Worm (Caenorhabditis elegans) whole organism, dauer: ENCODE results near the gene apc-10.

ENCODE experiments used
- unc-62 ChIP-seq: sonication (generic microtip); optimal IDR thresholded peaks from 2 replicates; lab custom pipeline; 2017; ENCODE audit warnings: missing biosample characterization, missing genetic modification reagents, missing genetic modification characterization

apc-10 gene

ce11 chrV:10404701-10405100 is 21.5 kb downstream of the apc-10 start:
- no peak for TF ChIP-seq unc-62 (GFP tag; lab: Kevin White, UChicago)

- TF ChIP-seq unc-62 (GFP tag; lab: Kevin White, UChicago), result no peak
Observed at ce11 chrV:10402804-10403203, 23.3 kb downstream of the apc-10 start, which contains the start of gene F15H10.8. TSS of gene F15H10.8 (minus strand) at chrV:10402904.

ce11 chrV:10399290-10399689 is 26.9 kb downstream of the apc-10 start:
- no peak for TF ChIP-seq unc-62 (GFP tag; lab: Kevin White, UChicago)

- TF ChIP-seq unc-62 (GFP tag; lab: Kevin White, UChicago), result no peak
Observed at ce11 chrV:10398431-10398830, 27.7 kb downstream of the apc-10 start, which contains the start of gene ugt-2. TSS of gene ugt-2 (plus strand) at chrV:10398801.

- no peak for TF ChIP-seq unc-62 (GFP tag; lab: Kevin White, UChicago)
Observed at ce11 chrV:10395173-10395766, 30.9 kb downstream of the apc-10 start, which contains the start of the genes col-151 and ugt-1. TSS of gene col-151 (minus strand) at chrV:10395223. TSS of gene ugt-1 (plus strand) at chrV:10395663.

ce11 chrV:10393708-10394107 is 32.4 kb downstream of the apc-10 start:
- no peak for TF ChIP-seq unc-62 (GFP tag; lab: Kevin White, UChicago)

- TF ChIP-seq unc-62 (GFP tag; lab: Kevin White, UChicago), result no peak
Observed at ce11 chrV:10388318-10388717, 37.8 kb downstream of the apc-10 start, which contains the start of gene AC3.5. TSS of gene AC3.5 (plus strand) at chrV:10388527.

ce11 chrV:10387412-10387811 is 38.7 kb downstream of the apc-10 start:
- TF ChIP-seq unc-62 (GFP tag; lab: Kevin White, UChicago), result no peak

ce11 chrV:10383950-10384349 is 42.2 kb downstream of the apc-10 start, which contains the start of gene spe-10:
TSS of gene spe-10 (plus strand) at chrV:10384250.
- no peak for TF ChIP-seq unc-62 (GFP tag; lab: Kevin White, UChicago)

DNA sequence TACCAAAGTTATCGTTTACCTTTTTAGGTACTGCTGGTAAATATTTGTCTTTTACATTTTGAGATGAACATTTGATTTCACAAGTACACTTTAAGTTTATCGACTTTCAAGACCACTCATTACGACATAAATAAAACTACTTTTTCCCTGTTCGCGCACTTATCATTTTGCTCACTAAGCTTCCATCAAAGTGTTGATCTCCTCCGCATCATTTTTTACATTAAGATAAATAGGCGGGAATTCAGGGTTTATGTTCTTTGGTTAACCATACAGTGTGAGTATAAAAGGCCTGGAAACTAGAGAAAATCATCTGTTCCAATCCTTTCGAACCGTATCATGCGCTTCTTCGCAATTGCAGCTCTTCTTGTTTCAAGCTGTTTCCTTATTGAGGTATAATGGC is 44.0 kb downstream of the apc-10 start, which contains the start of gene pqn-2:
pqn-2 (plus strand) TSS at position 301 of the 400 bp plus-strand sequence.
- no peak for TF ChIP-seq unc-62 (GFP tag; lab: Kevin White, UChicago)

DNA sequence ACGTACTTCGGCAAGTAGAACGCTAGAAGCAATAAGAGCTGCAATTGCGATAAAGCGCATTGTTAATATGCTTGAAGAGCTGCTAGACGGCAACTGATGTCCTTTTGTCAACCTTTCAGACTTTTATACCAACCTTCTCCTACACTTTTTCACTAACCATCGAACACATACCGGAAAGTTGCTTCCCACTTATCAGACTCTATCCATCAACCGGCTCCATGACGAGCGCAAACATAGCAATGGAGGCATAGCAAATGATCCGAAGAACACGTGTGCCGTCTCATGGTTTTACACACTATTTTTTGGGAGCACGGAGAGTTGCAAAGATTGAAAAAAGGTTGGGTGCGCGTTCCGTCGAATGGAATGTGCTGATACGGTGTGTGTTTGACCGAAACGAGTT is 44.4 kb downstream of the apc-10 start, which contains the start of gene abu-1:
abu-1 (minus strand) TSS at position 101 of the 400 bp plus-strand sequence.
- TF ChIP-seq unc-62 (GFP tag; lab: Kevin White, UChicago), result no peak

- no peak for TF ChIP-seq unc-62 (GFP tag; lab: Kevin White, UChicago)
Observed at ce11 chrV:10379761-10380160, 46.4 kb downstream of the apc-10 start.

- no peak for TF ChIP-seq unc-62 (GFP tag; lab: Kevin White, UChicago)
Observed at ce11 chrV:10379293-10379692, 46.9 kb downstream of the apc-10 start, which contains the start of gene AC3.12. TSS of gene AC3.12 (minus strand) at chrV:10379393.
